Worm (Caenorhabditis elegans) whole organism, L4 larva: ENCODE measurements around the gene dex-1.

Source experiments
- F26F4.8 ChIP-seq: fragments of 200-800 bp; sonication (Bioruptor generic); conservative IDR thresholded peaks from 2 replicates; pipeline ENCODE4 v1.3.6; 2022; ENCODE audit warnings: missing genetic modification characterization, missing compliant biosample characterization
- F37D6.2 ChIP-seq: sonication (generic microtip); optimal IDR thresholded peaks from 2 replicates; lab custom pipeline; 2016; ENCODE audit warnings: mild to moderate bottlenecking, missing genetic modification characterization, missing compliant biosample characterization
- R02D3.7 ChIP-seq: fragments of 150-350 bp; sonication (generic microtip); optimal IDR thresholded peaks from 3 replicates; lab custom pipeline; 2014; ENCODE audit warnings: missing biosample characterization, missing genetic modification characterization
- Y48G9A.11 ChIP-seq: fragments of 200-800 bp; sonication (Bioruptor generic); IDR thresholded peaks from 2 replicates; pipeline ENCODE4 v1.3.6; 2022; ENCODE audit warnings: missing genetic modification reagents, missing genetic modification characterization, missing compliant biosample characterization
- ZK337.2 ChIP-seq: fragments of 200-800 bp; sonication (Bioruptor generic); IDR thresholded peaks from 2 replicates; pipeline ENCODE4 v1.3.6; 2022; ENCODE audit warnings: missing genetic modification reagents, missing genetic modification characterization, missing compliant biosample characterization
- ZK546.5 ChIP-seq, 2 experiments: sonication (generic microtip); optimal IDR thresholded peaks; 2 replicates each; lab custom pipeline; 2017; ENCODE audit warnings: missing biosample characterization in 2 of 2, missing genetic modification characterization in 2 of 2
- arid-1 ChIP-seq: fragments of 200-800 bp; sonication (Bioruptor generic); conservative IDR thresholded peaks from 2 replicates; pipeline ENCODE4 v1.3.6; 2022; ENCODE audit warnings: missing genetic modification reagents, missing genetic modification characterization, missing compliant biosample characterization
- attf-4 ChIP-seq: sonication (generic microtip); optimal IDR thresholded peaks from 3 replicates; lab custom pipeline; 2017; ENCODE audit warnings: missing biosample characterization, missing genetic modification characterization
- ceh-62 ChIP-seq: sonication (generic microtip); optimal IDR thresholded peaks from 2 replicates; lab custom pipeline; 2017; ENCODE audit warnings: missing biosample characterization, missing genetic modification characterization
- ces-1 ChIP-seq: fragments of 150-350 bp; sonication (generic microtip); optimal IDR thresholded peaks from 4 replicates; lab custom pipeline; 2014; ENCODE audit warnings: missing biosample characterization, missing genetic modification reagents, missing genetic modification characterization
- cey-2 ChIP-seq: sonication (generic microtip); optimal IDR thresholded peaks from 3 replicates; lab custom pipeline; 2017; ENCODE audit warnings: missing genetic modification characterization, mild to moderate bottlenecking, missing compliant biosample characterization, antibody characterized with exemption, borderline replicate concordance; ENCODE audit not compliant: insufficient read depth
- ctbp-1 ChIP-seq: fragments of 200-800 bp; sonication (Bioruptor generic); IDR thresholded peaks from 2 replicates; pipeline ENCODE4 v1.3.6; 2022; ENCODE audit warnings: missing genetic modification reagents, missing genetic modification characterization, missing compliant biosample characterization
- daf-16 ChIP-seq, 3 experiments: sonication (generic microtip); optimal IDR thresholded peaks; 2 replicates each; lab custom pipeline; 2016 to 2017; ENCODE audit warnings: missing genetic modification characterization in 3 of 3, missing genetic modification reagents in 3 of 3, mild to moderate bottlenecking in 2 of 3, missing compliant biosample characterization in 2 of 3, missing biosample characterization in 1 of 3, moderate library complexity in 1 of 3
- daf-19 ChIP-seq: fragments of 200-800 bp; sonication (Bioruptor generic); conservative IDR thresholded peaks from 2 replicates; pipeline ENCODE4 v1.3.6; 2022; ENCODE audit warnings: missing genetic modification characterization, missing compliant biosample characterization
- dmd-6 ChIP-seq: fragments of 200-800 bp; sonication (Bioruptor generic); IDR thresholded peaks from 2 replicates; pipeline ENCODE4 v1.3.6; 2022; ENCODE audit warnings: missing genetic modification reagents, missing genetic modification characterization, missing compliant biosample characterization
- dmd-9 ChIP-seq: fragments of 200-800 bp; sonication (Bioruptor generic); IDR thresholded peaks from 2 replicates; pipeline ENCODE4 v1.3.6; 2022; ENCODE audit warnings: missing genetic modification reagents, missing genetic modification characterization, missing compliant biosample characterization
- dpl-1 ChIP-seq: fragments of 150-350 bp; optimal IDR thresholded peaks from 2 replicates; lab custom pipeline; 2014; ENCODE audit warnings: missing biosample characterization, missing genetic modification reagents, missing genetic modification characterization
- egl-43 ChIP-seq: fragments of 200-800 bp; sonication (Bioruptor generic); IDR thresholded peaks from 2 replicates; pipeline ENCODE4 v1.3.6; 2022; ENCODE audit warnings: missing genetic modification reagents, missing genetic modification characterization, missing compliant biosample characterization
- fos-1 ChIP-seq: fragments of 150-350 bp; optimal IDR thresholded peaks from 2 replicates; lab custom pipeline; 2014; ENCODE audit warnings: missing biosample characterization, missing genetic modification characterization
- hif-1 ChIP-seq, 2 experiments: sonication (generic microtip); optimal IDR thresholded peaks; 2 replicates each; lab custom pipeline; 2016 to 2017; ENCODE audit warnings: missing compliant biosample characterization in 2 of 2, missing genetic modification characterization in 2 of 2, missing genetic modification reagents in 2 of 2, missing genotype in 2 of 2, mild to moderate bottlenecking in 1 of 2
- hlh-11 ChIP-seq: fragments of 200-800 bp; sonication (Bioruptor generic); optimal IDR thresholded peaks from 2 replicates; lab custom pipeline; 2018; ENCODE audit warnings: mild to moderate bottlenecking, missing genetic modification characterization, missing compliant biosample characterization
- hlh-30 ChIP-seq: sonication (generic microtip); optimal IDR thresholded peaks from 2 replicates; lab custom pipeline; 2017; ENCODE audit warnings: antibody characterized with exemption, mild to moderate bottlenecking, missing genetic modification characterization, missing compliant biosample characterization; ENCODE audit not compliant: insufficient read depth
- jun-1 ChIP-seq: fragments of 150-350 bp; optimal IDR thresholded peaks from 2 replicates; lab custom pipeline; 2014; ENCODE audit warnings: missing biosample characterization, missing genetic modification reagents, missing genetic modification characterization
- lin-1 ChIP-seq: fragments of 200-800 bp; sonication (Bioruptor generic); IDR thresholded peaks from 2 replicates; pipeline ENCODE4 v1.3.6; 2022; ENCODE audit warnings: missing genetic modification reagents, missing genetic modification characterization, missing compliant biosample characterization
- lin-13 ChIP-seq: fragments of 150-350 bp; optimal IDR thresholded peaks from 2 replicates; lab custom pipeline; 2014; ENCODE audit warnings: missing biosample characterization, missing genetic modification reagents, missing genetic modification characterization
- lin-29 ChIP-seq: fragments of 200-800 bp; sonication (Bioruptor generic); IDR thresholded peaks from 2 replicates; pipeline ENCODE4 v1.3.6; 2022; ENCODE audit warnings: missing genetic modification reagents, missing genetic modification characterization, missing compliant biosample characterization
- lin-38 ChIP-seq: fragments of 200-800 bp; sonication (Bioruptor generic); IDR thresholded peaks from 2 replicates; pipeline ENCODE4 v1.3.6; 2022; ENCODE audit warnings: missing genetic modification reagents, missing genetic modification characterization, missing compliant biosample characterization
- lsy-2 ChIP-seq, 2 experiments: fragments of 150-350 bp in 1 of 2; sonication (generic microtip) in 1 of 2; optimal IDR thresholded peaks; 2 replicates each; lab custom pipeline; 2014 to 2017; ENCODE audit warnings: missing biosample characterization in 2 of 2, missing genetic modification characterization in 2 of 2
- mxl-2 ChIP-seq: fragments of 200-800 bp; sonication (Bioruptor generic); conservative IDR thresholded peaks from 2 replicates; pipeline ENCODE4 v1.3.6; 2022; ENCODE audit warnings: missing genetic modification reagents, missing genetic modification characterization, missing compliant biosample characterization
- mxl-3 ChIP-seq: fragments of 200-800 bp; sonication (Bioruptor generic); optimal IDR thresholded peaks from 2 replicates; lab custom pipeline; 2018; ENCODE audit warnings: mild to moderate bottlenecking, missing genetic modification characterization, missing compliant biosample characterization
- nhr-11 ChIP-seq: fragments of 150-350 bp; optimal IDR thresholded peaks from 2 replicates; lab custom pipeline; 2014; ENCODE audit warnings: missing biosample characterization, missing genetic modification characterization
- nhr-237 ChIP-seq: sonication (generic microtip); optimal IDR thresholded peaks from 2 replicates; lab custom pipeline; 2017; ENCODE audit warnings: missing biosample characterization, missing genetic modification characterization
- nhr-25 ChIP-seq: sonication (generic microtip); optimal IDR thresholded peaks from 2 replicates; lab custom pipeline; 2017; ENCODE audit warnings: missing genetic modification characterization, mild to moderate bottlenecking, missing compliant biosample characterization, antibody characterized with exemption, moderate library complexity, borderline replicate concordance; ENCODE audit not compliant: insufficient read depth
- nhr-28 ChIP-seq: fragments of 150-350 bp; optimal IDR thresholded peaks from 2 replicates; lab custom pipeline; 2014; ENCODE audit warnings: missing biosample characterization, missing genetic modification characterization
- nhr-42 ChIP-seq: fragments of 200-800 bp; sonication (Bioruptor generic); IDR thresholded peaks from 2 replicates; pipeline ENCODE4 v1.3.6; 2022; ENCODE audit warnings: missing genetic modification characterization, missing compliant biosample characterization
- nhr-76 ChIP-seq: fragments of 150-350 bp; optimal IDR thresholded peaks from 2 replicates; lab custom pipeline; 2014; ENCODE audit warnings: missing biosample characterization, missing genetic modification characterization
- saeg-2 ChIP-seq: fragments of 200-800 bp; sonication (Bioruptor generic); IDR thresholded peaks from 2 replicates; pipeline ENCODE4 v1.3.6; 2022; ENCODE audit warnings: missing genetic modification reagents, missing genetic modification characterization, missing compliant biosample characterization
- set-16 ChIP-seq: fragments of 200-800 bp; sonication (Bioruptor generic); IDR thresholded peaks from 2 replicates; pipeline ENCODE4 v1.3.6; 2022; ENCODE audit warnings: missing genetic modification reagents, missing genetic modification characterization, missing compliant biosample characterization
- snpc-1.2 ChIP-seq: fragments of 200-800 bp; sonication (Bioruptor generic); IDR thresholded peaks from 2 replicates; pipeline ENCODE4 v1.3.6; 2022; ENCODE audit warnings: missing genetic modification reagents, missing genetic modification characterization, missing compliant biosample characterization
- snpc-4 ChIP-seq: fragments of 150-350 bp; optimal IDR thresholded peaks from 2 replicates; lab custom pipeline; 2014; ENCODE audit warnings: missing biosample characterization, missing genetic modification characterization
- spr-3 ChIP-seq: fragments of 200-800 bp; sonication (Bioruptor generic); optimal IDR thresholded peaks from 2 replicates; lab custom pipeline; 2018; ENCODE audit warnings: mild to moderate bottlenecking, missing genetic modification characterization, missing compliant biosample characterization
- tra-1 ChIP-seq: fragments of 200-800 bp; sonication (Bioruptor generic); IDR thresholded peaks from 2 replicates; pipeline ENCODE4 v1.3.6; 2022; ENCODE audit warnings: missing genetic modification reagents, missing genetic modification characterization, missing compliant biosample characterization
- unc-130 ChIP-seq: sonication (generic microtip); optimal IDR thresholded peaks from 2 replicates; lab custom pipeline; 2016; ENCODE audit warnings: missing genetic modification reagents, missing genetic modification characterization, missing compliant biosample characterization
- unc-62 ChIP-seq, 3 experiments: fragments of 150-350 bp in 1 of 3; sonication (generic microtip); optimal IDR thresholded peaks in 2 of 3; peaks in 1 of 3; 1 replicate in 1 of 3; 2 replicates in 2 of 3; lab custom pipeline; 2014 to 2017; ENCODE audit warnings: missing biosample characterization in 3 of 3, missing genetic modification characterization in 3 of 3, missing genetic modification reagents in 3 of 3, missing genotype in 1 of 3
- vab-7 ChIP-seq: fragments of 200-800 bp; sonication (Bioruptor generic); IDR thresholded peaks from 2 replicates; pipeline ENCODE4 v1.3.6; 2022; ENCODE audit warnings: missing genetic modification reagents, missing genetic modification characterization, missing compliant biosample characterization
- zag-1 ChIP-seq: fragments of 150-350 bp; optimal IDR thresholded peaks from 2 replicates; lab custom pipeline; 2014; ENCODE audit warnings: missing biosample characterization, missing genetic modification characterization
- ztf-11 ChIP-seq: fragments of 150-350 bp; optimal IDR thresholded peaks from 2 replicates; lab custom pipeline; 2014; ENCODE audit warnings: missing biosample characterization, missing genetic modification characterization

dex-1 gene

ce11 chrIII:5563680-5564079 lies 37.8 kb downstream of the dex-1 start:
- TF ChIP-seq vab-7 (GFP tag; lab: Robert Waterston, UW): no peak
- no peak for TF ChIP-seq tra-1
- TF ChIP-seq Y48G9A.11 (GFP tag; lab: Robert Waterston, UW): no peak
- no peak for TF ChIP-seq ctbp-1
- no peak for TF ChIP-seq dpl-1 (GFP tag; lab: Kevin White, UChicago)
- peak in 1 of 2 experiments; percentile 6 for TF ChIP-seq unc-62 (GFP tag; optimal IDR thresholded peaks at IDR 0.05 in 1 of 2; lab: Kevin White, UChicago)
- TF ChIP-seq unc-62 (tag; optimal IDR thresholded peaks at IDR 0.05; lab: Kevin White, UChicago): no peak
- TF ChIP-seq F26F4.8 (GFP tag; lab: Robert Waterston, UW): no peak
- TF ChIP-seq R02D3.7 (tag; lab: Kevin White, UChicago): no peak
- no peak for TF ChIP-seq unc-130 (GFP tag; lab: Kevin White, UChicago)
- TF ChIP-seq snpc-4 (tag; lab: Kevin White, UChicago): no peak
- no peak for TF ChIP-seq snpc-1.2 (GFP tag; lab: Robert Waterston, UW)
- TF ChIP-seq daf-16 (GFP tag; optimal IDR thresholded peaks at IDR 0.05; lab: Kevin White, UChicago): peak in 1 of 2 experiments; percentile 15
- TF ChIP-seq daf-16 (tag; optimal IDR thresholded peaks at IDR 0.05; lab: Kevin White, UChicago): no peak
- peak; percentile 50 for TF ChIP-seq nhr-11 (tag; lab: Kevin White, UChicago)
- TF ChIP-seq nhr-25 (tag; lab: Kevin White, UChicago): no peak
- TF ChIP-seq nhr-28: peak; percentile 5
- TF ChIP-seq jun-1 (tag; lab: Kevin White, UChicago): no peak
- no peak for TF ChIP-seq ZK546.5 (tag; optimal IDR thresholded peaks at IDR 0.05; lab: Kevin White, UChicago)
- TF ChIP-seq ZK337.2 (GFP tag; lab: Robert Waterston, UW): no peak
- TF ChIP-seq dmd-6 (GFP tag; lab: Robert Waterston, UW): no peak
- TF ChIP-seq set-16 (GFP tag; lab: Robert Waterston, UW): peak; percentile 20; the same call in 1 of the 2 replicates
- no peak for TF ChIP-seq zag-1 (tag; lab: Kevin White, UChicago)
- TF ChIP-seq ztf-11 (tag; lab: Kevin White, UChicago): no peak
- TF ChIP-seq mxl-3 (GFP tag; lab: Kevin White, UChicago): peak; percentile 31
- peak; percentile 52 for TF ChIP-seq hlh-11 (tag; lab: Kevin White, UChicago)
- TF ChIP-seq fos-1 (tag; lab: Kevin White, UChicago): no peak
- TF ChIP-seq hlh-30: no peak
- TF ChIP-seq daf-19: no peak
- TF ChIP-seq spr-3: no peak
- TF ChIP-seq nhr-237: no peak
- TF ChIP-seq hif-1 (tag; optimal IDR thresholded peaks at IDR 0.05; lab: Kevin White, UChicago): no peak
- TF ChIP-seq nhr-42 (GFP tag; lab: Robert Waterston, UW): no peak
- TF ChIP-seq lin-13 (GFP tag; lab: Kevin White, UChicago): no peak
- TF ChIP-seq F37D6.2 (tag; lab: Kevin White, UChicago): no peak

ce11 chrIII:5564325-5564724 lies 38.4 kb downstream of the dex-1 start:
- TF ChIP-seq unc-62 (GFP tag; optimal IDR thresholded peaks at IDR 0.05 in 1 of 2; lab: Kevin White, UChicago) (peak in 1 of 2 experiments; percentile 96), unc-62 (tag; optimal IDR thresholded peaks at IDR 0.05; lab: Kevin White, UChicago) (no peak), arid-1 (GFP tag; lab: Robert Waterston, UW) (no peak)

- TF ChIP-seq lin-38 (no peak), hlh-11 (tag; lab: Kevin White, UChicago) (peak; percentile 36), cey-2 (tag; lab: Kevin White, UChicago) (no peak), lin-29 (GFP tag; lab: Robert Waterston, UW) (no peak), lsy-2 (tag; optimal IDR thresholded peaks at IDR 0.05; lab: Kevin White, UChicago) (no peak), ceh-62 (tag; lab: Kevin White, UChicago) (no peak), daf-16 (GFP tag; optimal IDR thresholded peaks at IDR 0.05; lab: Kevin White, UChicago) (no peak), daf-16 (tag; optimal IDR thresholded peaks at IDR 0.05; lab: Kevin White, UChicago) (no peak), lin-1 (GFP tag; lab: Robert Waterston, UW) (no peak), nhr-25 (tag; lab: Kevin White, UChicago) (no peak), mxl-2 (GFP tag; lab: Robert Waterston, UW) (no peak), ztf-11 (tag; lab: Kevin White, UChicago) (no peak), unc-130 (GFP tag; lab: Kevin White, UChicago) (no peak), attf-4 (no peak), nhr-237 (no peak), saeg-2 (GFP tag; lab: Robert Waterston, UW) (no peak), egl-43 (GFP tag; lab: Robert Waterston, UW) (no peak), nhr-76 (no peak), dmd-9 (GFP tag; lab: Robert Waterston, UW) (no peak), ces-1 (no peak)
Measured at ce11 chrIII:5564799-5565198, 38.9 kb downstream of the dex-1 start, which contains the start of gene mlc-3. TSS of gene mlc-3 (plus strand) at chrIII:5565025.
